Fruit fly (Drosophila melanogaster) whole organism, embryonic: Measurements from ENCODE around the gene MESR3.

Experiments
- Ada2b ChIP-seq: fragments of 200-800 bp; sonication (Bioruptor generic); IDR thresholded peaks from 2 replicates; pipeline ENCODE4 v1.3.6; 2022; ENCODE audit warnings: missing biosample characterization, missing genetic modification characterization
- Adf1 ChIP-seq: fragments of 200-800 bp; sonication (Bioruptor generic); IDR thresholded peaks from 2 replicates; pipeline ENCODE4 v1.3.6; 2022; ENCODE audit warnings: missing biosample characterization, missing genetic modification characterization
- Antp ChIP-seq: fragments of 200-800 bp; sonication (Bioruptor generic); optimal IDR thresholded peaks from 3 replicates; lab custom pipeline; 2016; ENCODE audit warnings: missing biosample characterization, missing genetic modification characterization
- Atf3 ChIP-seq: fragments of 200-800 bp; sonication (Bioruptor generic); optimal IDR thresholded peaks from 3 replicates; lab custom pipeline; 2016; ENCODE audit warnings: missing biosample characterization, missing genetic modification characterization
- Awh ChIP-seq: fragments of 200-800 bp; sonication (Bioruptor generic); IDR thresholded peaks from 2 replicates; pipeline ENCODE4, ENCODE4 v1.3.6; 2022; ENCODE audit warnings: missing biosample characterization, missing genetic modification characterization
- CG10462 ChIP-seq: fragments of 200-800 bp; sonication (Bioruptor generic); optimal IDR thresholded peaks from 2 replicates; lab custom pipeline; 2016; ENCODE audit warnings: missing biosample characterization, missing genetic modification characterization
- CG10959 ChIP-seq: fragments of 200-800 bp; sonication (Bioruptor generic); IDR thresholded peaks from 2 replicates; pipeline ENCODE4 v1.3.6; 2022; ENCODE audit warnings: missing biosample characterization, missing genetic modification characterization
- CG12391 ChIP-seq: fragments of 200-800 bp; sonication (Bioruptor generic); optimal IDR thresholded peaks from 3 replicates; lab custom pipeline; 2018; ENCODE audit warnings: missing biosample characterization, mild to moderate bottlenecking, missing genetic modification characterization, moderate library complexity
- CG13123 ChIP-seq: fragments of 200-800 bp; sonication (Bioruptor generic); optimal IDR thresholded peaks from 2 replicates; lab custom pipeline; 2016; ENCODE audit warnings: missing biosample characterization, missing genetic modification characterization
- CG13296 ChIP-seq: fragments of 200-800 bp; sonication (Bioruptor generic); optimal IDR thresholded peaks from 3 replicates; lab custom pipeline; 2018; ENCODE audit warnings: missing biosample characterization, mild to moderate bottlenecking, missing genetic modification characterization
- CG1529 ChIP-seq: fragments of 200-800 bp; sonication (Bioruptor generic); optimal IDR thresholded peaks from 3 replicates; lab custom pipeline; 2018; ENCODE audit warnings: missing biosample characterization, missing genetic modification characterization
- CG18011 ChIP-seq: fragments of 200-800 bp; sonication (Bioruptor generic); optimal IDR thresholded peaks from 2 replicates; lab custom pipeline; 2017; ENCODE audit warnings: missing biosample characterization, missing genetic modification characterization, mild to moderate bottlenecking, moderate library complexity, missing genotype
- CG2678 ChIP-seq: fragments of 200-800 bp; sonication (Bioruptor generic); optimal IDR thresholded peaks from 3 replicates; lab custom pipeline; 2019; ENCODE audit warnings: missing biosample characterization, mild to moderate bottlenecking, missing genetic modification characterization, moderate library complexity
- CG3281 ChIP-seq: fragments of 200-800 bp; sonication (Bioruptor generic); optimal IDR thresholded peaks from 3 replicates; lab custom pipeline; 2017; ENCODE audit warnings: missing biosample characterization, mild to moderate bottlenecking, missing genetic modification characterization
- CG34224 ChIP-seq: fragments of 200-800 bp; sonication (Bioruptor generic); IDR thresholded peaks from 3 replicates; pipeline ENCODE4 v1.3.6; 2022; ENCODE audit warnings: missing biosample characterization, missing genetic modification characterization; ENCODE audit not compliant: partially characterized antibody
- CG5180 ChIP-seq: fragments of 200-800 bp; sonication (Bioruptor generic); optimal IDR thresholded peaks from 3 replicates; lab custom pipeline; 2017; ENCODE audit warnings: missing biosample characterization, missing genetic modification characterization, mild to moderate bottlenecking, moderate library complexity, missing genetic modification reagents
- CG5245 ChIP-seq: fragments of 200-800 bp; sonication (Bioruptor generic); optimal IDR thresholded peaks from 3 replicates; lab custom pipeline; 2016; ENCODE audit warnings: missing biosample characterization, missing genetic modification characterization
- CG5953 ChIP-seq: fragments of 200-800 bp; sonication (Bioruptor generic); IDR thresholded peaks from 2 replicates; pipeline ENCODE4 v1.3.6; 2022; ENCODE audit warnings: missing biosample characterization, missing genetic modification characterization
- CG7839 ChIP-seq: fragments of 200-800 bp; sonication (Bioruptor generic); optimal IDR thresholded peaks from 3 replicates; lab custom pipeline; 2018; ENCODE audit warnings: missing biosample characterization, mild to moderate bottlenecking, missing genetic modification characterization, moderate library complexity
- CG7987 ChIP-seq: fragments of 200-800 bp; sonication (Bioruptor generic); optimal IDR thresholded peaks from 2 replicates; lab custom pipeline; 2018; ENCODE audit warnings: missing biosample characterization, mild to moderate bottlenecking, missing genetic modification characterization, moderate library complexity
- Dek ChIP-seq: fragments of 200-800 bp; sonication (Bioruptor generic); optimal IDR thresholded peaks from 3 replicates; lab custom pipeline; 2019; ENCODE audit warnings: missing biosample characterization, mild to moderate bottlenecking, missing genetic modification characterization, moderate library complexity
- Ets97D ChIP-seq: fragments of 200-800 bp; sonication (Bioruptor generic); optimal IDR thresholded peaks from 3 replicates; lab custom pipeline; 2016; ENCODE audit warnings: missing biosample characterization, missing genetic modification characterization
- Fer2 ChIP-seq: fragments of 200-800 bp; sonication (Bioruptor generic); optimal IDR thresholded peaks from 2 replicates; lab custom pipeline; 2018; ENCODE audit warnings: missing biosample characterization, mild to moderate bottlenecking, missing genetic modification characterization, moderate library complexity
- HmgZ ChIP-seq: fragments of 200-800 bp; sonication (Bioruptor generic); optimal IDR thresholded peaks from 2 replicates; lab custom pipeline; 2018; ENCODE audit warnings: missing biosample characterization, mild to moderate bottlenecking, missing genetic modification characterization
- Hr39 ChIP-seq: fragments of >200 bp; optimal IDR thresholded peaks from 2 replicates; lab custom pipeline; 2017
- Lim3 ChIP-seq: fragments of 200-800 bp; sonication (Bioruptor generic); IDR thresholded peaks from 2 replicates; pipeline ENCODE4 v1.3.6; 2022; ENCODE audit warnings: missing biosample characterization, missing genetic modification characterization
- Max ChIP-seq: fragments of 200-800 bp; sonication (Bioruptor generic); optimal IDR thresholded peaks from 2 replicates; lab custom pipeline; 2016; ENCODE audit warnings: missing biosample characterization, mild to moderate bottlenecking, missing genetic modification characterization
- Sin3A ChIP-seq: fragments of >200 bp; optimal IDR thresholded peaks from 2 replicates; lab custom pipeline; 2018
- Spps ChIP-seq: fragments of 200-800 bp; sonication (Bioruptor generic); optimal IDR thresholded peaks from 2 replicates; lab custom pipeline; 2018; ENCODE audit warnings: missing biosample characterization, mild to moderate bottlenecking, missing genetic modification characterization
- Stat92E ChIP-seq, 3 experiments: fragments of >200 bp in 2 of 3; fragments of 200-800 bp in 1 of 3; sonication (Bioruptor generic) in 1 of 3; optimal IDR thresholded peaks; 2 replicates each; lab custom pipeline; 2017 to 2019; ENCODE audit warnings: missing biosample characterization in 3 of 3, missing genetic modification characterization in 3 of 3, mild to moderate bottlenecking in 1 of 3, moderate library complexity in 1 of 3
- TFAM ChIP-seq: fragments of 200-800 bp; sonication (Bioruptor generic); optimal IDR thresholded peaks from 2 replicates; lab custom pipeline; 2017; ENCODE audit warnings: missing biosample characterization, missing genetic modification characterization, inconsistent platforms
- Trl ChIP-seq, 3 experiments: fragments of >200 bp in 2 of 3; fragments of 200-800 bp in 1 of 3; sonication (Bioruptor generic) in 1 of 3; optimal IDR thresholded peaks; 2 replicates in 1 of 3; 3 replicates in 2 of 3; lab custom pipeline; 2016 to 2017; ENCODE audit warnings: missing biosample characterization in 1 of 3, missing genetic modification characterization in 1 of 3
- aop ChIP-seq: fragments of 200-800 bp; sonication (Bioruptor generic); IDR thresholded peaks from 2 replicates; pipeline ENCODE4 v1.3.6; 2022; ENCODE audit warnings: missing biosample characterization, missing genetic modification characterization
- br ChIP-seq: fragments of >200 bp; optimal IDR thresholded peaks from 2 replicates; lab custom pipeline; 2017
- fd64A ChIP-seq: fragments of 200-800 bp; sonication (Bioruptor generic); optimal IDR thresholded peaks from 3 replicates; lab custom pipeline; 2018; ENCODE audit warnings: missing biosample characterization, mild to moderate bottlenecking, missing genetic modification characterization
- gcm ChIP-seq: fragments of 200-800 bp; sonication (Bioruptor generic); optimal IDR thresholded peaks from 2 replicates; lab custom pipeline; 2019; ENCODE audit warnings: missing biosample characterization, mild to moderate bottlenecking, missing genetic modification characterization, moderate library complexity
- kah ChIP-seq: fragments of 200-800 bp; sonication (Bioruptor generic); optimal IDR thresholded peaks from 2 replicates; lab custom pipeline; 2018; ENCODE audit warnings: missing biosample characterization, mild to moderate bottlenecking, missing genetic modification characterization
- kay ChIP-seq: fragments of 200-800 bp; sonication (Bioruptor generic); optimal IDR thresholded peaks from 2 replicates; lab custom pipeline; 2016; ENCODE audit warnings: missing biosample characterization, missing genetic modification characterization
- knrl ChIP-seq: fragments of 200-800 bp; sonication (Bioruptor generic); IDR thresholded peaks from 3 replicates; pipeline ENCODE4 v1.3.6; 2022; ENCODE audit warnings: missing biosample characterization, missing genetic modification characterization; ENCODE audit not compliant: partially characterized antibody
- lbe ChIP-seq: fragments of 200-800 bp; sonication (Bioruptor generic); optimal IDR thresholded peaks from 2 replicates; lab custom pipeline; 2016; ENCODE audit warnings: missing biosample characterization, mild to moderate bottlenecking, missing genetic modification characterization
- pfk ChIP-seq: fragments of 200-800 bp; sonication (Bioruptor generic); optimal IDR thresholded peaks from 2 replicates; lab custom pipeline; 2018; ENCODE audit warnings: missing biosample characterization, mild to moderate bottlenecking, missing genetic modification characterization, moderate library complexity
- prd ChIP-seq, 3 experiments: fragments of >200 bp in 2 of 3; fragments of 200-800 bp in 1 of 3; sonication (Bioruptor generic) in 1 of 3; optimal IDR thresholded peaks in 2 of 3; IDR thresholded peaks in 1 of 3; 2 replicates in 2 of 3; 3 replicates in 1 of 3; pipeline versions ENCODE4 v1.3.6 to Lab custom; 2017 to 2022; ENCODE audit warnings: missing biosample characterization in 1 of 3, missing genetic modification characterization in 1 of 3
- shn ChIP-seq: fragments of 200-800 bp; sonication (Bioruptor generic); optimal IDR thresholded peaks from 3 replicates; lab custom pipeline; 2016; ENCODE audit warnings: missing biosample characterization, missing genetic modification characterization
- sob ChIP-seq: fragments of 200-800 bp; sonication (Bioruptor generic); IDR thresholded peaks from 2 replicates; pipeline ENCODE4 v1.3.6; 2022; ENCODE audit warnings: missing biosample characterization, missing genetic modification characterization
- sr ChIP-seq: fragments of 200-800 bp; sonication (Bioruptor generic); IDR thresholded peaks from 3 replicates; pipeline ENCODE4 v1.3.6; 2022; ENCODE audit warnings: missing biosample characterization, missing genetic modification characterization
- ssp ChIP-seq: fragments of 200-800 bp; sonication (Bioruptor generic); IDR thresholded peaks from 2 replicates; pipeline ENCODE4 v1.3.6; 2022; ENCODE audit warnings: missing biosample characterization, missing genetic modification characterization
- toy ChIP-seq: fragments of 200-800 bp; sonication (Bioruptor generic); IDR thresholded peaks from 2 replicates; pipeline ENCODE4 v1.3.6; 2022; ENCODE audit warnings: missing biosample characterization, missing genetic modification characterization
- zen ChIP-seq: fragments of 200-800 bp; sonication (Bioruptor generic); optimal IDR thresholded peaks from 3 replicates; lab custom pipeline; 2018; ENCODE audit warnings: missing biosample characterization, mild to moderate bottlenecking, missing genetic modification characterization, moderate library complexity
- zen2 ChIP-seq: fragments of 200-800 bp; sonication (Bioruptor generic); IDR thresholded peaks from 3 replicates; pipeline ENCODE4 v1.3.6; 2022; ENCODE audit warnings: missing biosample characterization, missing genetic modification characterization; ENCODE audit not compliant: partially characterized antibody
- zf30C ChIP-seq: fragments of 200-800 bp; sonication (Bioruptor generic); optimal IDR thresholded peaks from 3 replicates; lab custom pipeline; 2018; ENCODE audit warnings: missing biosample characterization, mild to moderate bottlenecking, missing genetic modification characterization

Gene MESR3

DNA sequence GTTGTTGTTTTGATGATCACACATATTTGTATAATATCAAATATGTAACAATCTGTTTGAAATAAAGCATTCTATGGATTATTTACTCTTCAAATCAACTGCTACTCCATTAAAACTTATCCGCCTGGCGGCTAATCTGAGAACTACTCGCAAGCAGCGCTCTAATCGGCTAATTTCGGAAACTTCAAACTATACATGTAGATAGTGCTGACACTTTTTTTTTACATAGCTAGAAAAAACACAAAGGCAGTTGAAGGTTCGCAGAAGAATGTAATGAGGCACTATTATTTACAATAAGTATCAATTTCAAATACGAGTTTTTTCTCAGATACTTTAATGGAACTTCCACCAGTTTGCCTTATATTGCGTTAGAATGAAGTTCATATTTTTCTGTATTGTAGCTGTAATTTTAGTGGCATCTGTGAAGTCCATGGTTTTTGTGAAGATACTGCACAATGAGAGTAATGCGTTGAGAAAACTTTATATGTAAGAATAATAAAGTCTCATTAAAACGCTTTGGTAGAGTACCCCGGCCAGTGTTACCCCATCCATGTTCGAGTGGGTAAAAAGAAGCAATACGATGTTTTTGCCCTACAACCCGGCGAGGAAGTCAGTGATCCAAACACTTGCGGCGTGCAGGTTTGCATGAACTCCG is 49.0 kb downstream of the MESR3 start (continued):
- no peak for TF ChIP-seq Spps (tag; lab: Kevin White, UChicago)
- no peak for TF ChIP-seq Lim3 (GFP tag; lab: Robert Waterston, UW)
- no peak for TF ChIP-seq zf30C (GFP tag; lab: Kevin White, UChicago)
- no peak for TF ChIP-seq CG2678 (tag; lab: Kevin White, UChicago)
- no peak for TF ChIP-seq CG5180 (GFP tag; lab: Kevin White, UChicago)
- TF ChIP-seq CG18011 (GFP tag; lab: Kevin White, UChicago) = no peak
- no peak for TF ChIP-seq CG7839 (tag; lab: Kevin White, UChicago)
- TF ChIP-seq prd (optimal IDR thresholded peaks at IDR 0.05; lab: Kevin White, UChicago) = no peak
- TF ChIP-seq prd (GFP tag; IDR thresholded peaks at IDR 0.05; lab: Robert Waterston, UW) = peak; percentile 47; the same call in 2 of the 3 replicates
- peak; percentile 29 for TF ChIP-seq CG7987 (GFP tag; lab: Kevin White, UChicago)
- TF ChIP-seq Trl (optimal IDR thresholded peaks at IDR 0.05; lab: Kevin White, UChicago) = no peak
- peak; percentile 45 for TF ChIP-seq Trl (GFP tag; optimal IDR thresholded peaks at IDR 0.05; lab: Kevin White, UChicago)
- TF ChIP-seq aop (GFP tag; lab: Robert Waterston, UW) = no peak
- peak; percentile 28; the same call in 1 of the 2 replicates for TF ChIP-seq sob (GFP tag; lab: Robert Waterston, UW)
- TF ChIP-seq toy = no peak
- TF ChIP-seq CG3281 (GFP tag; lab: Kevin White, UChicago) = no peak
- no peak for TF ChIP-seq Max (GFP tag; lab: Kevin White, UChicago)
- TF ChIP-seq Stat92E (GFP tag; optimal IDR thresholded peaks at IDR 0.05; lab: Kevin White, UChicago) = no peak
- TF ChIP-seq zen2 (GFP tag; lab: Robert Waterston, UW) = no peak
- peak; percentile 8 for TF ChIP-seq Dek (tag; lab: Kevin White, UChicago)
- TF ChIP-seq CG34224 (GFP tag; lab: Robert Waterston, UW) = no peak
- TF ChIP-seq Adf1 (GFP tag; lab: Robert Waterston, UW) = 0 out of 2 replicates have a peak, but pooled peaks have one; percentile 7
- TF ChIP-seq pfk (GFP tag; lab: Kevin White, UChicago) = no peak
- no peak for TF ChIP-seq Hr39 (lab: Kevin White, UChicago)
- no peak for TF ChIP-seq fd64A (GFP tag; lab: Kevin White, UChicago)
- peak; percentile 71 for TF ChIP-seq zen (tag; lab: Kevin White, UChicago)
- peak; percentile 70 for TF ChIP-seq HmgZ (tag; lab: Kevin White, UChicago)
- TF ChIP-seq Ada2b (GFP tag; lab: Robert Waterston, UW) = no peak
- TF ChIP-seq kay = no peak
- TF ChIP-seq CG10959 (GFP tag; lab: Robert Waterston, UW) = no peak
- peak; percentile 45 for TF ChIP-seq ssp (GFP tag; lab: Robert Waterston, UW)
- TF ChIP-seq shn (GFP tag; lab: Kevin White, UChicago) = peak; percentile 38
- TF ChIP-seq CG5245 (GFP tag; lab: Kevin White, UChicago) = peak; percentile 56
- TF ChIP-seq TFAM (GFP tag; lab: Kevin White, UChicago) = no peak
- TF ChIP-seq Antp (GFP tag; lab: Kevin White, UChicago) = peak; percentile 46
- no peak for TF ChIP-seq Atf3 (GFP tag; lab: Kevin White, UChicago)
- TF ChIP-seq Awh (GFP tag; lab: Robert Waterston, UW) = peak; percentile 34; the same call in 1 of the 2 replicates
- TF ChIP-seq CG1529 (GFP tag; lab: Kevin White, UChicago) = no peak
- TF ChIP-seq sr (GFP tag; lab: Robert Waterston, UW) = no peak
- TF ChIP-seq CG12391 (tag; lab: Kevin White, UChicago) = peak; percentile 17
- no peak for TF ChIP-seq Fer2 (tag; lab: Kevin White, UChicago)
- TF ChIP-seq CG5953 (GFP tag; lab: Robert Waterston, UW) = no peak
- no peak for TF ChIP-seq br (lab: Kevin White, UChicago)
- TF ChIP-seq lbe (GFP tag; lab: Kevin White, UChicago) = no peak
- TF ChIP-seq CG10462 (GFP tag; lab: Kevin White, UChicago) = no peak
- no peak for TF ChIP-seq gcm (GFP tag; lab: Kevin White, UChicago)
- TF ChIP-seq Sin3A (lab: Kevin White, UChicago) = no peak
- no peak for TF ChIP-seq kah (GFP tag; lab: Kevin White, UChicago)
- peak; percentile 60; the same call in 2 of the 3 replicates for TF ChIP-seq knrl (GFP tag; lab: Robert Waterston, UW)
- TF ChIP-seq CG13296 (GFP tag; lab: Kevin White, UChicago) = no peak
- peak; percentile 4 for TF ChIP-seq CG13123 (GFP tag; lab: Kevin White, UChicago)
- TF ChIP-seq Ets97D (GFP tag; lab: Kevin White, UChicago) = peak; percentile 54
